Fruit fly (Drosophila melanogaster) whole organism, adult: Measurements from ENCODE around the gene Recs1.

Source experiments
- CG1620 ChIP-seq: fragments of 200-800 bp; sonication (Bioruptor generic); optimal IDR thresholded peaks from 2 replicates; lab custom pipeline; 2016; ENCODE audit warnings: missing biosample characterization, missing genetic modification characterization
- CG33017 ChIP-seq: fragments of 200-800 bp; sonication (Bioruptor generic); optimal IDR thresholded peaks from 2 replicates; lab custom pipeline; 2018; ENCODE audit warnings: missing biosample characterization, mild to moderate bottlenecking, missing genetic modification characterization, moderate library complexity
- bab1 ChIP-seq: fragments of 200-800 bp; sonication (Bioruptor generic); optimal IDR thresholded peaks from 3 replicates; lab custom pipeline; 2019; ENCODE audit warnings: missing biosample characterization, mild to moderate bottlenecking, missing genetic modification characterization, moderate library complexity
- cnc ChIP-seq, 2 experiments: fragments of >200 bp; optimal IDR thresholded peaks; 2 replicates each; lab custom pipeline; 2017
- kay ChIP-seq: fragments of 200-800 bp; sonication (Bioruptor generic); peaks from one replicate; lab custom pipeline; 2016; ENCODE audit warnings: missing biosample characterization, missing genetic modification characterization, borderline replicate concordance
- tj ChIP-seq: fragments of 200-800 bp; sonication (Bioruptor generic); optimal IDR thresholded peaks from 3 replicates; lab custom pipeline; 2017; ENCODE audit warnings: missing biosample characterization, mild to moderate bottlenecking, missing genetic modification characterization, moderate library complexity

DNA sequence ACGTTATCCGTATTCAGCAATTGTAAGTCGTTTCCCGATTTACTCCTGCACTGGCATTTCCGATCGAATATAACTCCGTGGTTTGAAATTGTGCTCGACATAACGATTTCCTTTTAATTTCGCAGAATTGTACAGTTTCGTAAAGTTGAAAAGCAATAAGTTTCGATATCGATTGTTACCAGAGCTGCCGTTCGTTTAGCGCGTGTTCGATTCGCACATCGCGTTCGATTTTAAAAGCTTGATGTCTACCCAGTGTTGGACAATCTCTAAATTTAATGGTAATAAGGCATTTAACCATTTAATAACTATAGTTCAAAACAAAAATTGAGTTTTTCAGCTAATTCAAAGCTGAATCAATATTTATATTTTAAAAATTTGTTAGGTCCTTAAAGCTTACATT is 41.6 kb downstream of the Recs1 start, which contains the start of gene CG14357:
- TF ChIP-seq tj = no peak
- no peak for TF ChIP-seq cnc (optimal IDR thresholded peaks at IDR 0.05; lab: Kevin White, UChicago)
- TF ChIP-seq kay = no peak
- TF ChIP-seq bab1 (GFP tag; lab: Kevin White, UChicago) = no peak
- TF ChIP-seq CG33017 (tag; lab: Kevin White, UChicago) = no peak
- TF ChIP-seq CG1620 = no peak
